Worm (Caenorhabditis elegans) whole organism, L3 larva: ENCODE measurements around the gene ZC395.4.

Experiments used
- R02D3.7 ChIP-seq: fragments of 150-350 bp; optimal IDR thresholded peaks from 2 replicates; lab custom pipeline; 2014; ENCODE audit warnings: missing biosample characterization, missing genetic modification characterization
- ZK546.5 ChIP-seq: sonication (generic microtip); optimal IDR thresholded peaks from 2 replicates; lab custom pipeline; 2017; ENCODE audit warnings: missing biosample characterization, missing genetic modification characterization
- aly-2 ChIP-seq: fragments of 150-350 bp; optimal IDR thresholded peaks from 2 replicates; lab custom pipeline; 2014; ENCODE audit warnings: missing biosample characterization, missing genetic modification characterization
- ama-1 ChIP-seq: fragments of 150-350 bp; optimal IDR thresholded peaks from 2 replicates; lab custom pipeline; 2018
- ceh-16 ChIP-seq: sonication (generic microtip); optimal IDR thresholded peaks from 2 replicates; lab custom pipeline; 2017; ENCODE audit warnings: missing biosample characterization, missing genetic modification characterization
- ceh-28 ChIP-seq: fragments of 150-350 bp; optimal IDR thresholded peaks from 2 replicates; lab custom pipeline; 2014; ENCODE audit warnings: missing biosample characterization, missing genetic modification reagents, missing genetic modification characterization
- ceh-82 ChIP-seq: fragments of 150-350 bp; optimal IDR thresholded peaks from 2 replicates; lab custom pipeline; 2014; ENCODE audit warnings: missing biosample characterization, missing genetic modification characterization
- ceh-9 ChIP-seq: sonication (generic microtip); optimal IDR thresholded peaks from 2 replicates; lab custom pipeline; 2018; ENCODE audit warnings: missing biosample characterization, missing genetic modification characterization
- egl-5 ChIP-seq: fragments of 150-350 bp; optimal IDR thresholded peaks from 2 replicates; lab custom pipeline; 2017; ENCODE audit warnings: missing biosample characterization, missing genetic modification reagents, missing genetic modification characterization, inconsistent platforms
- elt-2 ChIP-seq: sonication (generic microtip); optimal IDR thresholded peaks from 2 replicates; lab custom pipeline; 2016; ENCODE audit warnings: missing genetic modification reagents, mild to moderate bottlenecking, missing genetic modification characterization, missing compliant biosample characterization
- elt-3 ChIP-seq, 3 experiments: fragments of 150-350 bp in 1 of 3; sonication (generic microtip) in 2 of 3; optimal IDR thresholded peaks; 2 replicates in 2 of 3; 4 replicates in 1 of 3; lab custom pipeline; 2014 to 2017; ENCODE audit warnings: missing biosample characterization in 3 of 3, missing genetic modification characterization in 3 of 3
- eor-1 ChIP-seq, 2 experiments: fragments of 150-350 bp; optimal IDR thresholded peaks; 2 replicates each; lab custom pipeline; 2014 to 2018; ENCODE audit warnings: missing biosample characterization in 2 of 2, missing genetic modification characterization in 2 of 2
- fkh-2 ChIP-seq: fragments of 150-350 bp; optimal IDR thresholded peaks from 2 replicates; lab custom pipeline; 2014; ENCODE audit warnings: missing biosample characterization, missing genetic modification reagents, missing genetic modification characterization
- fos-1 ChIP-seq: fragments of 150-350 bp; optimal IDR thresholded peaks from 2 replicates; lab custom pipeline; 2014; ENCODE audit warnings: missing biosample characterization, missing genetic modification characterization
- jun-1 ChIP-seq: fragments of 150-350 bp; optimal IDR thresholded peaks from 2 replicates; lab custom pipeline; 2014; ENCODE audit warnings: missing biosample characterization, missing genetic modification reagents, missing genetic modification characterization
- lin-15B ChIP-seq: fragments of 150-350 bp; optimal IDR thresholded peaks from 2 replicates; lab custom pipeline; 2014; ENCODE audit warnings: missing biosample characterization, missing genetic modification characterization
- lsy-12 ChIP-seq: sonication (generic microtip); optimal IDR thresholded peaks from 2 replicates; lab custom pipeline; 2016; ENCODE audit warnings: mild to moderate bottlenecking, missing genetic modification characterization, missing compliant biosample characterization
- mdl-1 ChIP-seq: fragments of 150-350 bp; optimal IDR thresholded peaks from 2 replicates; lab custom pipeline; 2014; ENCODE audit warnings: missing biosample characterization, missing genetic modification characterization
- mml-1 ChIP-seq: fragments of 150-350 bp; sonication (generic microtip); optimal IDR thresholded peaks from 3 replicates; lab custom pipeline; 2014; ENCODE audit warnings: missing biosample characterization, missing genetic modification characterization
- nfya-1 ChIP-seq: sonication (generic microtip); optimal IDR thresholded peaks from 2 replicates; lab custom pipeline; 2017; ENCODE audit warnings: missing genetic modification characterization, mild to moderate bottlenecking, missing compliant biosample characterization, antibody characterized with exemption, moderate library complexity; ENCODE audit not compliant: insufficient read depth
- nhr-11 ChIP-seq: fragments of 150-350 bp; optimal IDR thresholded peaks from 2 replicates; lab custom pipeline; 2014; ENCODE audit warnings: missing biosample characterization, missing genetic modification characterization
- nhr-12 ChIP-seq: fragments of 150-350 bp; optimal IDR thresholded peaks from 2 replicates; lab custom pipeline; 2014; ENCODE audit warnings: missing biosample characterization, missing genetic modification characterization
- nhr-23 ChIP-seq: fragments of 150-350 bp; optimal IDR thresholded peaks from 2 replicates; lab custom pipeline; 2014; ENCODE audit warnings: missing biosample characterization, missing genetic modification reagents, missing genetic modification characterization
- nhr-237 ChIP-seq: fragments of 150-350 bp; optimal IDR thresholded peaks from 2 replicates; lab custom pipeline; 2014; ENCODE audit warnings: missing biosample characterization, missing genetic modification characterization
- nhr-25 ChIP-seq: sonication (generic microtip); optimal IDR thresholded peaks from 2 replicates; lab custom pipeline; 2017; ENCODE audit warnings: missing biosample characterization, missing genetic modification characterization
- nhr-28 ChIP-seq: fragments of 150-350 bp; optimal IDR thresholded peaks from 2 replicates; lab custom pipeline; 2014; ENCODE audit warnings: missing biosample characterization, missing genetic modification characterization
- nhr-43 ChIP-seq: sonication (generic microtip); optimal IDR thresholded peaks from 2 replicates; lab custom pipeline; 2016; ENCODE audit warnings: mild to moderate bottlenecking, missing genetic modification characterization, missing compliant biosample characterization; ENCODE audit not compliant: poor library complexity, severe bottlenecking
- nhr-67 ChIP-seq: fragments of 150-350 bp; optimal IDR thresholded peaks from 2 replicates; lab custom pipeline; 2014; ENCODE audit warnings: missing biosample characterization, missing genetic modification characterization
- nhr-77 ChIP-seq: fragments of 150-350 bp; optimal IDR thresholded peaks from 2 replicates; lab custom pipeline; 2014; ENCODE audit warnings: missing biosample characterization, missing genetic modification characterization
- pha-4 ChIP-seq: fragments of 150-350 bp; optimal IDR thresholded peaks from 2 replicates; lab custom pipeline; 2014; ENCODE audit warnings: missing biosample characterization, missing genetic modification reagents, missing genetic modification characterization
- pqm-1 ChIP-seq: fragments of 150-350 bp; optimal IDR thresholded peaks from 2 replicates; lab custom pipeline; 2017; ENCODE audit warnings: missing biosample characterization, missing genetic modification characterization, inconsistent platforms
- sea-2 ChIP-seq: fragments of 150-350 bp; sonication (generic microtip); optimal IDR thresholded peaks from 4 replicates; lab custom pipeline; 2014; ENCODE audit warnings: missing biosample characterization, missing genetic modification reagents, missing genetic modification characterization
- skn-1 ChIP-seq: fragments of 150-350 bp; optimal IDR thresholded peaks from 2 replicates; lab custom pipeline; 2014; ENCODE audit warnings: missing biosample characterization, missing genetic modification characterization
- snpc-4 ChIP-seq: fragments of 150-350 bp; optimal IDR thresholded peaks from 2 replicates; lab custom pipeline; 2014; ENCODE audit warnings: missing biosample characterization, missing genetic modification characterization
- tbx-2 ChIP-seq: sonication (generic microtip); optimal IDR thresholded peaks from 2 replicates; lab custom pipeline; 2016; ENCODE audit warnings: mild to moderate bottlenecking, missing genetic modification characterization, missing compliant biosample characterization
- unc-62 ChIP-seq: fragments of 150-350 bp; sonication (generic microtip); optimal IDR thresholded peaks from 4 replicates; lab custom pipeline; 2014; ENCODE audit warnings: missing biosample characterization, missing genetic modification reagents, missing genetic modification characterization
- ztf-11 ChIP-seq: fragments of 150-350 bp; optimal IDR thresholded peaks from 2 replicates; lab custom pipeline; 2014; ENCODE audit warnings: missing biosample characterization, missing genetic modification characterization
- ztf-4 ChIP-seq: fragments of 150-350 bp; optimal IDR thresholded peaks from 2 replicates; lab custom pipeline; 2014; ENCODE audit warnings: missing biosample characterization, missing genetic modification characterization

The ZC395.4 gene

DNA sequence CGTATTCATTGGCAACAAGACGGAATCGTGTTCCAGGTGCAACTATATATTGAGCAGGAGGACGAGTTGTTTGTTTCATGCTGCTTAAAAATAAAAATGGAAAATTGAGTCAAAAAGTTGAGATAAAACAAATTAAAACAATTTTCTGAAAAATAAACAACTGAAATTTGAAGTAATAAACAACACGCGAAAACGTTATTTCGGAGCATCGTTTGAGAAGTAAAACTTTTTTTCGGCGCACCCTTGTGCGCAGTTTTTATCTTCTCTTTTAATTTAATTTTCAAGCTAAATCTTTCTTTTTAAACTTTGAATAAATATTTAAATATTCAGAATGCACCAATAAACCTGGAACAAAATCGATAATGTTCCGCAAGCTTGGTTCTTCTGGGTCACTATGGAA lies 15.8 kb upstream of the ZC395.4 start, which contains the start of the genes sumv-1 and gop-1:
TSS of gene sumv-1 (minus strand) at position 80 of the 400 bp plus-strand sequence.
TSS of gene gop-1 (plus strand) at position 331 of the 400 bp plus-strand sequence.
- peak; percentile 42 for TF ChIP-seq pha-4 (tag; lab: Kevin White, UChicago)
- no peak for TF ChIP-seq nhr-77 (tag; lab: Kevin White, UChicago)

DNA sequence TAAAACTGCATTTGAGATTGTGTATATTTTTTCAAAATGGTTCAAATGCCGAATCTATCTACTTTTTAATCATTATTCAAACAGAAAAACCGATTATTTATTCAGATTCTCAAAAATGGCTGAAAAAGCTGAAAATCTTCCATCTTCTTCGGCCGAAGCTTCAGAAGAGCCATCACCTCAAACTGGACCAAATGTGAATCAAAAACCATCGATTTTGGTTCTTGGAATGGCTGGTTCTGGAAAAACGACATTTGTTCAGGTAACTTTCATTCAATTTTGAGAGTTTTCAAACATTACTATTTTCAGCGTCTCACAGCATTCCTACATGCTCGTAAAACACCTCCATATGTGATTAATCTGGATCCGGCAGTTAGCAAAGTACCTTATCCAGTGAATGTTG lies 11.0 kb upstream of the ZC395.4 start, which contains the start of gene gop-2:
TSS of gene gop-2 (plus strand) at position 106 of the 400 bp plus-strand sequence.
- TF ChIP-seq nhr-25 (tag; lab: Kevin White, UChicago) (no peak), ztf-4 (no peak), elt-2 (tag; lab: Kevin White, UChicago) (no peak), nhr-237 (no peak), nhr-43 (tag; lab: Kevin White, UChicago) (no peak), ceh-16 (tag; lab: Kevin White, UChicago) (no peak), egl-5 (tag; lab: Kevin White, UChicago) (no peak), fkh-2 (tag; lab: Kevin White, UChicago) (no peak), unc-62 (no peak), elt-3 (tag; optimal IDR thresholded peaks at IDR 0.05; lab: Kevin White, UChicago) (no peak), pqm-1 (tag; lab: Kevin White, UChicago) (no peak), nhr-28 (tag; lab: Kevin White, UChicago) (no peak), mml-1 (no peak), ceh-82 (tag; lab: Kevin White, UChicago) (no peak), mdl-1 (tag; lab: Kevin White, UChicago) (no peak), aly-2 (tag; lab: Kevin White, UChicago) (no peak), ceh-9 (tag; lab: Kevin White, UChicago) (no peak)

DNA sequence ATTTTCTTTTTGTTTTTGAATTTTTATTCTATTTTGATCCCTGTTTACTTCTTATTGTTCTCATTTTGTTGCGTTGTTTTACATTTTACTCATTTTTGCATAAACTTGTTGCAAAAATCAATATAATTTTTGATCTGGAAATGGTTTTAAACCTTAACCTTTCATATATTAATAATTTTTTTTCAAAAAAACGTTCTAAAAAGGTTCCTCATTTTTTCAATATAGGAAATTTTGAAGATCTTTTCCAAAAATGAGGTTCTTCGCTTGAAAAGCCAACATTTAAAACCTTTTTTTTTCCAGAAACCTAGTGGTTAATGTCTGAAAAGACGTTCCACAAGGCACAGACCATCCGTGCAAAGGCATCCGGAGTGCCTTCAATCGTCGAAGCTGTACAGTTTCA lies 9.5 kb upstream of the ZC395.4 start, which contains the start of gene gop-3:
TSS of gene gop-3 (plus strand) at position 301 of the 400 bp plus-strand sequence.
- TF ChIP-seq skn-1 (tag; lab: Kevin White, UChicago) (no peak), aly-2 (tag; lab: Kevin White, UChicago) (no peak), ama-1 (lab: Kevin White, UChicago) (no peak), egl-5 (tag; lab: Kevin White, UChicago) (no peak), R02D3.7 (no peak), eor-1 (tag; optimal IDR thresholded peaks at IDR 0.05; lab: Kevin White, UChicago) (no peak), lsy-12 (tag; lab: Kevin White, UChicago) (no peak), ZK546.5 (tag; lab: Kevin White, UChicago) (no peak), ceh-16 (tag; lab: Kevin White, UChicago) (no peak), lin-15B (tag; lab: Kevin White, UChicago) (no peak), pha-4 (tag; lab: Kevin White, UChicago) (no peak), jun-1 (tag; lab: Kevin White, UChicago) (no peak), fkh-2 (tag; lab: Kevin White, UChicago) (no peak), nhr-12 (no peak), nhr-25 (tag; lab: Kevin White, UChicago) (no peak), nfya-1 (tag; lab: Kevin White, UChicago) (no peak)

DNA sequence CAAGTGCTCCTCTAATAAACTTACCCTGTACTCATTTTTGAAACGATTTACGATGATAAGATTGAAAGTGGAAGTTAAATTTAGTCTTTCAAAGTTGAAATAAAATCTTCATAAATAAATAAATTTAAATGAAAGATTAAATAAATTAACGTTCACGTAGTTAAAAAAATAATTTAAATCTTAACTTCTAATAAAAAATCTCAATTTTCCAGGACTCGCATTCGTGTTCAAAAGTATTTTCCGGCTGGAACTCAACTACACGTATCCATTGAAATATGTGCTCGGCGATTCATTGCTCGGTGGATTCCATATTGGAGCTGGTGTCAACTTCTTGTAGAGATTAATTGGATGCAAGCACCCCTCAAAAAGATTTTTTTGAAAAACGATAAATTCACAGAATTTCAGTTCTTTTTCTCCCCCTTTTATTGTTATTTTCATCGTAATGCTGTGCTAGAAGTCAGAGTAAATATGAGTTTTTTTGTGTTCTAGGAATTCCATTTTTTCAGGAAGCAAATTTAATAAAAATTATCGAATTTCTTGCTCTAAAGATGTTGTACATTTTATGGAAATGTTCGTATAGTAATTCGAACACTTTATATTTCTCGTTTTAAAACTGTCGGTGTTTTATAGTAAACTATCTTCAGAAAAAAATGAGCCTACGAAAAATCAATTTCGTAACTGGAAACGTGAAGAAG lies 6.5 kb upstream of the ZC395.4 start, which contains the start of the genes C34E10.9 and hap-1:
TSS of gene C34E10.9 (minus strand) at position 101 of the 695 bp plus-strand sequence.
TSS of gene hap-1 (plus strand) at position 645 of the 695 bp plus-strand sequence.
- TF ChIP-seq unc-62 = no peak
- TF ChIP-seq nhr-43 (tag; lab: Kevin White, UChicago) = no peak
- TF ChIP-seq pha-4 (tag; lab: Kevin White, UChicago) = no peak
- no peak for TF ChIP-seq ceh-9 (tag; lab: Kevin White, UChicago)
- no peak for TF ChIP-seq nhr-25 (tag; lab: Kevin White, UChicago)
- no peak for TF ChIP-seq nhr-67
- no peak for TF ChIP-seq fkh-2 (tag; lab: Kevin White, UChicago)
- no peak for TF ChIP-seq nhr-11 (tag; lab: Kevin White, UChicago)
- TF ChIP-seq fos-1 (tag; lab: Kevin White, UChicago) = no peak
- TF ChIP-seq mml-1 = no peak

DNA sequence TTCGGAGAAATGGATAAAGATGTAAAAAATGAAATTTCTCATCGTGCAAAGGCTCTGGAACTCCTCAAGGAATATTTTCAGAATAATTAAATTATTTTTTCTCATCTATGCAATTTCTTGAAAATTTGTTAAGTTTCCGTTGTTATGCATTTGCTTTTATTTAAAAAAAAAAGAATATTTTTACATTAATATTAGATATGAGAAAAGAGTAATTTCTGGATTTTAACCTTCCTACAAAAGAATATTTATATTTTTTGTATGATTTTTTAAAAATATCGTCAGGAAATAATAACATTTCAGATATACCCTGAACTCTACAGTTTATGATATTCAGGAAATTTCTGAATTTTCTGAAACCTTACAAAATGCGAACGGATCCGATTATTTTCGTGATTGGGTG lies 5.1 kb upstream of the ZC395.4 start, which contains the start of gene gro-1:
TSS of gene gro-1 (plus strand) at position 301 of the 400 bp plus-strand sequence.
- TF ChIP-seq eor-1 (tag; optimal IDR thresholded peaks at IDR 0.05; lab: Kevin White, UChicago) = no peak
- no peak for TF ChIP-seq lsy-12 (tag; lab: Kevin White, UChicago)
- no peak for TF ChIP-seq tbx-2
- TF ChIP-seq ceh-16 (tag; lab: Kevin White, UChicago) = no peak
- TF ChIP-seq snpc-4 = no peak
- no peak for TF ChIP-seq nhr-23 (tag; lab: Kevin White, UChicago)
- no peak for TF ChIP-seq mdl-1 (tag; lab: Kevin White, UChicago)
- no peak for TF ChIP-seq aly-2 (tag; lab: Kevin White, UChicago)
- no peak for TF ChIP-seq nfya-1 (tag; lab: Kevin White, UChicago)
- TF ChIP-seq pqm-1 (tag; lab: Kevin White, UChicago) = no peak
- TF ChIP-seq ztf-4 = no peak
- TF ChIP-seq egl-5 (tag; lab: Kevin White, UChicago) = no peak
- no peak for TF ChIP-seq nhr-43 (tag; lab: Kevin White, UChicago)
- no peak for TF ChIP-seq ceh-28 (tag; lab: Kevin White, UChicago)
- TF ChIP-seq elt-3 (tag; optimal IDR thresholded peaks at IDR 0.05; lab: Kevin White, UChicago) = no peak
- TF ChIP-seq sea-2 (GFP tag; lab: Kevin White, UChicago) = no peak
- TF ChIP-seq ztf-11 (tag; lab: Kevin White, UChicago) = no peak
- no peak for TF ChIP-seq elt-2 (tag; lab: Kevin White, UChicago)
- TF ChIP-seq nhr-12 = no peak
- no peak for TF ChIP-seq jun-1 (tag; lab: Kevin White, UChicago)
- TF ChIP-seq, all 47 proteins: peak for 0
